Worm (Caenorhabditis elegans) whole organism, mixed stage, embryonic: ENCODE results near the gene mks-2.
A peak's percentile ranks its signal among the peaks of the same experiment; 100 is the strongest.

Experiments
- bed-3 ChIP-seq: fragments of 200-800 bp; sonication (Bioruptor generic); optimal IDR thresholded peaks from 3 replicates; lab custom pipeline; 2018; ENCODE audit warnings: mild to moderate bottlenecking, missing genetic modification characterization, moderate library complexity, missing compliant biosample characterization
- blmp-1 ChIP-seq: fragments of 150-350 bp; optimal IDR thresholded peaks from 2 replicates; lab custom pipeline; 2014; ENCODE audit warnings: missing biosample characterization, missing genetic modification characterization
- ceh-39 ChIP-seq: fragments of 150-350 bp; optimal IDR thresholded peaks from 2 replicates; lab custom pipeline; 2014; ENCODE audit warnings: missing biosample characterization, missing genetic modification characterization
- ceh-43 ChIP-seq: fragments of 200-800 bp; sonication (Bioruptor generic); optimal IDR thresholded peaks from 2 replicates; lab custom pipeline; 2018; ENCODE audit warnings: mild to moderate bottlenecking, missing genetic modification characterization, moderate library complexity, missing compliant biosample characterization
- ceh-83 ChIP-seq: fragments of 200-800 bp; sonication (Bioruptor generic); optimal IDR thresholded peaks from 2 replicates; lab custom pipeline; 2018; ENCODE audit warnings: mild to moderate bottlenecking, missing genetic modification characterization, missing compliant biosample characterization
- ces-1 ChIP-seq: fragments of 150-350 bp; optimal IDR thresholded peaks from 2 replicates; lab custom pipeline; 2014; ENCODE audit warnings: missing biosample characterization, missing genetic modification reagents, missing genetic modification characterization
- cnd-1 ChIP-seq: fragments of 200-800 bp; sonication (Bioruptor generic); optimal IDR thresholded peaks from 2 replicates; lab custom pipeline; 2018; ENCODE audit warnings: mild to moderate bottlenecking, missing genetic modification characterization, missing compliant biosample characterization
- elt-1 ChIP-seq: sonication (generic microtip); optimal IDR thresholded peaks from 2 replicates; lab custom pipeline; 2017; ENCODE audit warnings: missing genetic modification characterization, mild to moderate bottlenecking, missing compliant biosample characterization, antibody characterized with exemption, moderate library complexity, borderline replicate concordance; ENCODE audit not compliant: insufficient read depth
- flh-1 ChIP-seq: fragments of 200-800 bp; sonication (Bioruptor generic); optimal IDR thresholded peaks from 2 replicates; lab custom pipeline; 2018; ENCODE audit warnings: mild to moderate bottlenecking, missing genetic modification characterization, moderate library complexity, missing compliant biosample characterization
- ham-2 ChIP-seq: fragments of 200-800 bp; sonication (Bioruptor generic); optimal IDR thresholded peaks from 2 replicates; lab custom pipeline; 2018; ENCODE audit warnings: mild to moderate bottlenecking, missing genetic modification characterization, missing compliant biosample characterization
- hlh-1 ChIP-seq: fragments of 150-350 bp; optimal IDR thresholded peaks from 2 replicates; lab custom pipeline; 2014; ENCODE audit warnings: missing biosample characterization, missing genetic modification reagents, missing genetic modification characterization
- lin-13 ChIP-seq: fragments of 150-350 bp; optimal IDR thresholded peaks from 2 replicates; lab custom pipeline; 2014; ENCODE audit warnings: missing biosample characterization, missing genetic modification characterization
- lin-32 ChIP-seq: fragments of 200-800 bp; sonication (Bioruptor generic); optimal IDR thresholded peaks from 2 replicates; lab custom pipeline; 2018; ENCODE audit warnings: mild to moderate bottlenecking, missing genetic modification characterization, missing compliant biosample characterization
- lsy-2 ChIP-seq: fragments of 150-350 bp; optimal IDR thresholded peaks from 2 replicates; lab custom pipeline; 2014; ENCODE audit warnings: missing biosample characterization, missing genetic modification characterization
- mab-5 ChIP-seq: fragments of 150-350 bp; optimal IDR thresholded peaks from 2 replicates; lab custom pipeline; 2014; ENCODE audit warnings: missing biosample characterization, missing genetic modification characterization
- mep-1 ChIP-seq: fragments of 150-350 bp; optimal IDR thresholded peaks from 2 replicates; lab custom pipeline; 2017; ENCODE audit warnings: missing biosample characterization, missing genetic modification reagents, missing genetic modification characterization, inconsistent platforms
- mls-2 ChIP-seq: sonication (generic microtip); optimal IDR thresholded peaks from 2 replicates; lab custom pipeline; 2016; ENCODE audit warnings: mild to moderate bottlenecking, missing genetic modification characterization, moderate library complexity, missing compliant biosample characterization
- nhr-12 ChIP-seq: fragments of 150-350 bp; optimal IDR thresholded peaks from 2 replicates; lab custom pipeline; 2014; ENCODE audit warnings: missing biosample characterization, missing genetic modification characterization
- nhr-237 ChIP-seq: fragments of 150-350 bp; optimal IDR thresholded peaks from 2 replicates; lab custom pipeline; 2014; ENCODE audit warnings: missing biosample characterization, missing genetic modification characterization
- nhr-28 ChIP-seq: fragments of 150-350 bp; optimal IDR thresholded peaks from 2 replicates; lab custom pipeline; 2014; ENCODE audit warnings: missing biosample characterization, missing genetic modification characterization
- nhr-76 ChIP-seq: sonication (generic microtip); optimal IDR thresholded peaks from 2 replicates; lab custom pipeline; 2017; ENCODE audit warnings: missing biosample characterization, missing genetic modification characterization
- pha-4 ChIP-seq: fragments of 150-350 bp; optimal IDR thresholded peaks from 2 replicates; lab custom pipeline; 2018; ENCODE audit warnings: missing biosample characterization, missing genetic modification reagents, missing genetic modification characterization
- sem-2 ChIP-seq: fragments of 200-800 bp; sonication (Bioruptor generic); optimal IDR thresholded peaks from 2 replicates; lab custom pipeline; 2018; ENCODE audit warnings: mild to moderate bottlenecking, missing genetic modification characterization, missing compliant biosample characterization
- sptf-1 ChIP-seq: sonication (generic microtip); optimal IDR thresholded peaks from 2 replicates; lab custom pipeline; 2017; ENCODE audit warnings: mild to moderate bottlenecking, missing genetic modification characterization, moderate library complexity, missing compliant biosample characterization
- tbx-8 ChIP-seq: fragments of 200-800 bp; sonication (Bioruptor generic); optimal IDR thresholded peaks from 2 replicates; lab custom pipeline; 2018; ENCODE audit warnings: mild to moderate bottlenecking, missing genetic modification characterization, moderate library complexity, missing compliant biosample characterization
- unc-120 ChIP-seq: sonication (generic microtip); optimal IDR thresholded peaks from 2 replicates; lab custom pipeline; 2017; ENCODE audit warnings: missing genetic modification characterization, missing compliant biosample characterization; ENCODE audit not compliant: poor library complexity, severe bottlenecking
- unc-39 ChIP-seq: fragments of 150-350 bp; optimal IDR thresholded peaks from 2 replicates; lab custom pipeline; 2014; ENCODE audit warnings: missing biosample characterization, missing genetic modification characterization
- unc-62 ChIP-seq: fragments of 150-350 bp; optimal IDR thresholded peaks from 2 replicates; lab custom pipeline; 2014; ENCODE audit warnings: missing biosample characterization, missing genetic modification reagents, missing genetic modification characterization
- ztf-11 ChIP-seq: fragments of 150-350 bp; optimal IDR thresholded peaks from 2 replicates; lab custom pipeline; 2014; ENCODE audit warnings: missing biosample characterization, missing genetic modification characterization

mks-2 gene

DNA sequence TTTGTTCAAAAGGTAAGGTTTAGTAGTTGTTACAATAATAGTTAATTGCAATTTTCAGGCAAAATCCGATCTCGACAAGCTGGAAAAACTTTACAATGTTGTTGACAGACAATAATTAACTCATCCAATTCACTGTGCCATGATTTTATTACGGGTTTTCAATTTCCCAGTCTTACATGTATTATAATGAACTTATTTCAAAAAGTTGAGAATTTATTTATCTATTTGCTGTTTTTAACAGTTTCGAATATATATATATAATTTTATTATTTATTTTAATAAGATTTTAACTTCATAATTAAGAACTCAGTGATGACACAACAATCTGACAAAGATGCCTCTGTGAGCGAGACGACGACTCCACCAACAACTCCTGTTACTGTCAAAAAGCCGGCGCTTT, 26.8 kb upstream of the mks-2 start, which contains the start of gene lelo-1:
Gene lelo-1, plus strand, starts transcription at position 301 of the 400 bp plus-strand sequence.
- TF ChIP-seq sptf-1 (tag; lab: Kevin White, UChicago) = no peak
- no peak for TF ChIP-seq pha-4 (tag; lab: Kevin White, UChicago)

DNA sequence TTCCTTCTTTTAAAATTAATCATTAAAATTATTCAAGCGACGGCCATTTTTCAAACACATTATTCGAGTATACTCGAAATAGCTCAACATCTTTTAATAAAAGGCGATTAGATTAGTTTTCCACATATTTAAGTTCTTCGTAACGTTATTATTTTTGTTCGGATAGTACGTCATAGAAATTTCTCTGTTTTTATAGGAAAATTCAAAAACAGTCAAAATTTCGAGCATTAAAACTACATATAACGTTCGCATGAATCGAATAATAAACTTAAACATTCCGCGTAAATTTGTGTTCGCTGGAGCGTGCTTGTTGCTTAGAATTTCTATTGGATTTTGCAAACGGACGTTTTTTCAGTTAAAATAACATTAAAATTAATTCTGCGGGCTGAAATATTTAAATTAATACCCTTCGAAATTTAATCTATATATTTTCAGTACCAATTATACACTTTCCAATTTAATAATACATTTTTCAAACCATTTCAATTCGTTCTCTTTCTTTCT, 26.0 kb upstream of the mks-2 start, which contains the start of gene blos-4:
Gene blos-4, plus strand, starts transcription at position 51 of the 504 bp plus-strand sequence.
- no peak for TF ChIP-seq ceh-39 (tag; lab: Kevin White, UChicago)
- TF ChIP-seq unc-62 = no peak
- no peak for TF ChIP-seq mab-5
- TF ChIP-seq tbx-8 (GFP tag; lab: Kevin White, UChicago) = no peak
- TF ChIP-seq ztf-11 = no peak
- no peak for TF ChIP-seq ces-1 (GFP tag; lab: Kevin White, UChicago)
- no peak for TF ChIP-seq nhr-237 (tag; lab: Kevin White, UChicago)
- TF ChIP-seq unc-39 (tag; lab: Kevin White, UChicago) = no peak
- TF ChIP-seq cnd-1 (tag; lab: Kevin White, UChicago) = no peak
- TF ChIP-seq elt-1 = no peak
- TF ChIP-seq lin-32 (GFP tag; lab: Kevin White, UChicago) = no peak
- no peak for TF ChIP-seq pha-4 (tag; lab: Kevin White, UChicago)
- no peak for TF ChIP-seq mls-2
- TF ChIP-seq sem-2 (GFP tag; lab: Kevin White, UChicago) = no peak
- no peak for TF ChIP-seq ceh-43 (GFP tag; lab: Kevin White, UChicago)

DNA sequence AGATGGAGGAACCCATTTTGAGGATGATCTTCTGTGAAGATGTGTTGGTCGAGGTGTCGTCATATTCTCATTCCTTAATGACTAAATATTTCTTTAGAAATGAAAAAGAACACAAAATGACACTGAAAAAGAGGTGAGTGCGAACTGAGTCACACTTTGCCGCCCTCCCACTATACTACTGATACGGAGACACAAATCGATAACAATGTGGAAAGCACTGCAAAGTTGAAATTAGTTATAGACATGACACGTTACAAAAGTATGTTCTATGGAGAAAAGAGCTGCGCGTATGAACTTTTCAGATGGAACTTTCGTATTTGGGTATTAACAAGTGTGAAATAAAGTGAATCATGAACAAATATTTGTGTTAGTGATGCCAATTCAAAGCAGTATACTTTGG, 24.9 kb upstream of the mks-2 start, which contains the start of gene tat-4:
Gene tat-4, minus strand, starts transcription at position 117 of the 400 bp plus-strand sequence.
- no peak for TF ChIP-seq nhr-28
- no peak for TF ChIP-seq bed-3 (GFP tag; lab: Kevin White, UChicago)
- TF ChIP-seq lsy-2 (tag; lab: Kevin White, UChicago) = no peak
- no peak for TF ChIP-seq sptf-1 (tag; lab: Kevin White, UChicago)

DNA sequence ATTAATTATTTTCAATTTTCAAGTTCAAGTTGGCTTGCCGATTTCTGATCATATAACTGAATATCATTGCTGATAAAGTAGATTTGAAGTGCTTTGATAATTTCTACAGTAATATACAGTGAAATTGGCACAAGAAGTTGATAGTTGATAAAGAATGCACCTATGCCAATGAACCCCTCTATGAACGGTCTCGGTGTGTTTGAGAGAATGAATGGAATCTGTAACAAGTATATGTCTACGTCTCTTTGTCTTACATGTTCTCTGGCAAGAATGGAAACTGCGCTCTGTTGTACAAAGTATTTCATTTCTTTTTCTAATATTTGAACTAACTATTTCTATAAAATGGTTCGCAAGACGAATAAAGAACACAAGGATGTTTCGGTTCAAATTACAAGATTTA, 22.5 kb upstream of the mks-2 start, which contains the start of gene T24H7.8:
Gene T24H7.8, plus strand, starts transcription at position 301 of the 400 bp plus-strand sequence.
- TF ChIP-seq mab-5 = no peak
- TF ChIP-seq pha-4 (tag; lab: Kevin White, UChicago) = no peak
- TF ChIP-seq lin-32 (GFP tag; lab: Kevin White, UChicago) = no peak

DNA sequence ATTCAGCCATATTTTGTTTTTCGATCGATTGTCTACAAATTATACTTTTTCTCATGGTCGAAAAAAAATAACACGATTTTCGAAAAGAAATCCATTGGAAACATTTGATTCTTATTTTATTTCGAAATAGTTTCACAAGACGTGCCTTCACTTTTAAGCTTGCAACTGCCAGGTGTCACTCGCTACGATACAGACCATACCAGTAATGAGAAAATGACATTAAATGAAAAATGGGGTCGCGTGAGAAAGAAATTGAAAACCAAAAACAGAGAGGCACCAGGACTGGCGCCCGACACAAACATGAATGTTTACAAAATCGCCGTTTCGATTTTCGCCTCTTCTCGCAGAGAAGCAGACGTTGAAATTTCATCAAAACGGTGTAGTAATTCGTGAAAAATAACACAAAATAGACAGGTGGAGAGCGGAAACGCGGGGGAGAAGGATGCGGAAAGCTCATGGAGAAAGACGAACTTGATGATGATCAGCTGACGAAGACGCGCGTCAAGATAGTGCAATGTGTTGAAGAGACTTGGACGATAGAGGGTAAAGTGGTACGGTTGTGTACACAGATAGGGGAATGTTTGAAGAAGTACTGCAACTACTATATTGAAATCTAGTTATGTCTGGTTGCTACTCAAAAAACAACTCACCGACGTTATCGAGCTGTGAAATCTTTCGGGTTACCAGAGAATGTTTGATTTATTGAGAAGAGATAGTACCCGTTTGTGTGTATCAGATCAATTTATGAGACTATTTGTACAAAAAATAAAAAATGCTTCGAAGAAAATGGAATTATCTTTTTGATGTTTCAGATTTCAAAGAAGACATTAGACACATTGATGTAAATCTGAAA, 17.1 kb upstream of the mks-2 start:
- TF ChIP-seq unc-120 (tag; lab: Kevin White, UChicago) = peak; percentile 24
- TF ChIP-seq nhr-28 = no peak
- TF ChIP-seq sem-2 (GFP tag; lab: Kevin White, UChicago) = no peak
- TF ChIP-seq pha-4 (tag; lab: Kevin White, UChicago) = no peak
- peak; percentile 4 for TF ChIP-seq hlh-1 (tag; lab: Kevin White, UChicago)

DNA sequence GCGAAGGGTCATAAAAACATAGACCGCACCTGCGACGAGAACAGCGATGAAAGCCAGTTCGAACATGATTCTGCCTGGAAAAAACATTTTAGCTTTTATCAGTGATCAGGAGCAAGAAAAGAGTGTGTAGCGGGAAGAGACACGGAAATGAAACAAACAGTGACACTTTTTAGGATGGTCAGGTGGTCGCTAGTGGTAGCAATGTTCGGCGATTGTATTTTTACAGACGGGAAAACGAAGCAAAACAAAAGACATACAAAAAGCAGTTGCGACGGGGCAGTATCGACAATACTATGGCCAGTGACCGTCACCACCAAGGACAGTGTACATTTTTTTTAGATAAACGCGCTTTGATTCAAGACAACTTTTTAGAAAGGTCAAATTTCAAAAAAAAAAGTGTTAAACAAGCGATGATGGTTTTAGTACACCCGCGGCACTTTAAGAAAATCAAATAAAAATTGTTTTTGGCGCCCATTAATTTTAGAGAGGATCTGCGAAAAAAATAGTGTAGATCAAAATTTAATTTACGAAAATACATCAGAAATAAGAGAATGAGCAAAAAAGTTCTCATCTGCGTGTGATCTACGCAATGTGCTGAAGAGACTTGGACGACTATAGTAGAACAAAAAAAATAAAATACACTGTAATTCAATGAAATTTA, 16.3 kb upstream of the mks-2 start, which contains the start of gene T24H7.9:
Gene T24H7.9, minus strand, starts transcription at position 74 of the 661 bp plus-strand sequence.
- no peak for TF ChIP-seq sptf-1 (tag; lab: Kevin White, UChicago)
- no peak for TF ChIP-seq hlh-1 (tag; lab: Kevin White, UChicago)
- no peak for TF ChIP-seq nhr-28
- TF ChIP-seq lsy-2 (tag; lab: Kevin White, UChicago) = no peak
- no peak for TF ChIP-seq tbx-8 (GFP tag; lab: Kevin White, UChicago)
- no peak for TF ChIP-seq mep-1 (tag; lab: Kevin White, UChicago)
- TF ChIP-seq ham-2 = no peak
- no peak for TF ChIP-seq nhr-76 (tag; lab: Kevin White, UChicago)
- no peak for TF ChIP-seq ces-1 (GFP tag; lab: Kevin White, UChicago)
- no peak for TF ChIP-seq nhr-12
- no peak for TF ChIP-seq mls-2
- no peak for TF ChIP-seq sem-2 (GFP tag; lab: Kevin White, UChicago)
- no peak for TF ChIP-seq flh-1 (GFP tag; lab: Kevin White, UChicago)
- no peak for TF ChIP-seq ceh-83
- no peak for TF ChIP-seq lin-13
- no peak for TF ChIP-seq ceh-39 (tag; lab: Kevin White, UChicago)
- no peak for TF ChIP-seq blmp-1 (tag; lab: Kevin White, UChicago)
- TF ChIP-seq unc-120 (tag; lab: Kevin White, UChicago) = no peak
